Worm (Caenorhabditis elegans): ENCODE measurements around the gene swt-7.

Gene swt-7

DNA sequence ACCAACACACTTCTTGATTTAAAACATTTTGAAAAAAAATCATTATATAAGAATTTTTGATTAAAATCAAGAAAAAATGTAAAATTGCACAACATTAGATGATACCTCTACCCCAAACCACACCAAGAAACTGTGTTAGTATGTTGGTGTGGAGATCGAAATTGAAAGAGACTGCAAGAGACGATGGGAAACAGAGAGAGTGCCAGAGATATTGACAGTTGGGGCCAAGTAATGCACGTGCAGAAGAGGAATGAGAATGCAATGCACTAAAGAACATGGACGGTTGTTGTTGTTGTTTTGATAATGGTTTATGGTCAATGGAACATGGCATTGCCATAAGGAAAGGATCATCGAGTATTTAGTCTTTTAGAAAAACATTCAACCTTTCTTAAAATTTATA, 1.6 kb upstream of the swt-7 start:
- no peak for TF ChIP-seq npax-4 (tag; optimal IDR thresholded peaks at IDR 0.05)
- TF ChIP-seq unc-42 (tag; optimal IDR thresholded peaks at IDR 0.05): no peak
- no peak for TF ChIP-seq ahr-1 (tag; optimal IDR thresholded peaks at IDR 0.05)
- TF ChIP-seq K09A11.1 (tag; optimal IDR thresholded peaks at IDR 0.05; ENCODE audit: insufficient read depth): no peak
- TF ChIP-seq hlh-6 (tag; optimal IDR thresholded peaks at IDR 0.05): no peak
- no peak for TF ChIP-seq tbx-7 (tag; optimal IDR thresholded peaks at IDR 0.05)
- no peak for TF ChIP-seq ceh-30 (tag; optimal IDR thresholded peaks at IDR 0.05)
- no peak for TF ChIP-seq ceh-19 (GFP tag; optimal IDR thresholded peaks at IDR 0.05)
- no peak for TF ChIP-seq ceh-31 (tag; optimal IDR thresholded peaks at IDR 0.05)
- no peak for TF ChIP-seq nhr-11 (tag; optimal IDR thresholded peaks at IDR 0.05)
- no peak for TF ChIP-seq ceh-34 (tag; optimal IDR thresholded peaks at IDR 0.05)

DNA sequence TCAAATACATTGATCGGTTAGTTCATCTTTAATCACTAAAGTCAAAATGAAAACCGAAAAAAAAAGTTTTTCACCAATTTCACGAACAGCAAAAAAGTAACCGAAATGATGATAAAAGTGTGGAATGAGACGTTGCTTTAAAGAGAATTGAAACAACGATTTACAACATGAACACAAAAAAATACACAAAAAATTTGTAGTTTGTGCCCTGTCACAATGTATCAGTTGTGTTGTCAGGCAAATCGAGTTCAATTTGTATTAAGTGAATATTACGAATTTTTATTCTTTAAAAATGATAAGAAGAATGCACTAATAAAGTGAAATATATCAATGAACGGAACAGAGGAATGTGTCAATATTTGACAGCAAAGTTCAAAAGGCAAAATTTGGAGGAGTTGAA, 1.1 kb upstream of the swt-7 start:
- TF ChIP-seq ceh-19 (GFP tag; optimal IDR thresholded peaks at IDR 0.05) (no peak), lin-11 (tag; optimal IDR thresholded peaks at IDR 0.05) (no peak), sdc-2 (tag; optimal IDR thresholded peaks at IDR 0.05) (no peak), dmd-4 (tag; optimal IDR thresholded peaks at IDR 0.05; ENCODE audit: borderline replicate concordance) (no peak), unc-3 (GFP tag; conservative IDR thresholded peaks at IDR 0.05) (no peak), unc-3 (tag; optimal IDR thresholded peaks at IDR 0.05) (no peak), eyg-1 (tag; optimal IDR thresholded peaks at IDR 0.05) (no peak)

DNA sequence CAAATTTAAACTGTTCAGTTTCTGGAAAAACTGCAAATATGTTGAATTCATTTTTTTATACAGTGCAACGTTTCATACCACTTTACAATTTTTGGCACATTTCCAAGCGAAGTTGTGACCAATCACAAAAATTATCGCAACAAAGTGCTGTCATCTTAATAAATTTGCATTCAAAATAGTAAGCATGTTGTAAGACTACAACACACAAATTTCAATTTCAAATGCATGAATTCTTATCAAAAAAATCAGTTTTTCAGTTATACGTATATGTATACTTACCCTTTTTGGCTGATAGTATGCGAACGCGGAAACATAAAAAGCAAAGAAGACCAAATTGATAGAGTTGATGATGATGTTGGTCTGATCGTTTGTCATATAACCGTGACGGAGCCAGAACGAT, 403 bp downstream of the swt-7 start:
- TF ChIP-seq ceh-14 (tag; optimal IDR thresholded peaks at IDR 0.05) (no peak), ceh-24 (tag; optimal IDR thresholded peaks at IDR 0.05) (no peak), tbx-7 (tag; optimal IDR thresholded peaks at IDR 0.05) (no peak), ttx-3 (tag; optimal IDR thresholded peaks at IDR 0.05) (no peak), ahr-1 (tag; optimal IDR thresholded peaks at IDR 0.05) (no peak), hlh-6 (tag; optimal IDR thresholded peaks at IDR 0.05) (no peak), zip-5 (tag; optimal IDR thresholded peaks at IDR 0.05) (no peak), ets-4 (tag; optimal IDR thresholded peaks at IDR 0.05) (no peak), che-1 (tag; optimal IDR thresholded peaks at IDR 0.05) (no peak), fkh-10 (GFP tag; optimal IDR thresholded peaks at IDR 0.05) (no peak), dve-1 (tag; optimal IDR thresholded peaks at IDR 0.05) (no peak), mec-3 (tag; optimal IDR thresholded peaks at IDR 0.05; ENCODE audit: borderline replicate concordance) (no peak), F13H6.1 (tag; optimal IDR thresholded peaks at IDR 0.05) (no peak), pag-3 (tag; optimal IDR thresholded peaks at IDR 0.05; ENCODE audit: borderline replicate concordance) (no peak), pat-9 (tag; optimal IDR thresholded peaks at IDR 0.05) (no peak), gmeb-2 (tag; optimal IDR thresholded peaks at IDR 0.05) (no peak), unc-55 (GFP tag; optimal IDR thresholded peaks at IDR 0.05) (no peak)

DNA sequence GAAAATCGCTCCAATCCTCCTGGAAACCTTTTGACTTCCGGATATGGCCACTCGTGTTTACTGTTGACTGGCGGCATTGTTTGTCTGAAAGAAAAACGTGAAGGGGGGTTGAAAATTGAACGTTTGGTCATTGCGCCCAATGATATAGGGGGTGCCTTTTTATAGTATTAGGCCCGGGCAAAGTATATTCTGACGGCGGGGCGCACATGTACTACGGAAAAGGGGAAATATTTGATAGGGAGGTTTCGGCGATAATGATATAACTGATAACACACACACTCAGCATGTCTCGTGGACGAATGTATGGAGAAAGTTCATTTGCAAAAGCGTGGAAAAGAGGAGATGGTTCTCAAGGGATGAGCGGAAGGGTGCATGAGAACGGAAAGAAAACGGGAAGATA, 3.0 kb downstream of the swt-7 start, which contains the start of gene cpt-4:
Gene cpt-4 (minus strand): TSS at position 84 of the 400 bp plus-strand sequence.
- TF ChIP-seq ttx-3 (tag; optimal IDR thresholded peaks at IDR 0.05): no peak
- no peak for TF ChIP-seq ahr-1 (tag; optimal IDR thresholded peaks at IDR 0.05)
- TF ChIP-seq unc-42 (tag; optimal IDR thresholded peaks at IDR 0.05): no peak
- peak; percentile 89 for TF ChIP-seq elt-2 (tag; optimal IDR thresholded peaks at IDR 0.05)
- no peak for TF ChIP-seq lim-6 (tag; optimal IDR thresholded peaks at IDR 0.05)
- TF ChIP-seq zip-5 (tag; optimal IDR thresholded peaks at IDR 0.05): no peak

DNA sequence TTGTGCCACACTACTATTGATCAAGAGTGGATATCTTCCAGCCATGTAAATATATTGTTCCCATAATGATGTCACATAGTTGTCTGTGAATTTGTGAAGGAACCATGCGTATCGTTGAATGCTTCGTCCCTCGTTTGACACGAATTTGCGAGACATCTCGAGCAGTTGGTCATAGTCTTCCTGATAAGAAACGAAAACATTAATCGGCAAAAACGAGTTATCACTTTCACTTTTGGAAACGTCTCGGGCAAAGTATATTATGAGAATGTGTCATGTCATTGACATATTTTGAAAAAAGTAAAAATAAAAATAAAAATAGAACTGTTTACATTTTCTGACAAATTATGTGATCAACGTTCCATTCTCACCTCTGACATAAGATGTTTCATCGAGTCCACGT, 4.2 kb downstream of the swt-7 start:
- no peak for TF ChIP-seq sdc-2 (tag; optimal IDR thresholded peaks at IDR 0.05)
- no peak for TF ChIP-seq ceh-6 (GFP tag; optimal IDR thresholded peaks at IDR 0.05)
- no peak for TF ChIP-seq unc-42 (tag; optimal IDR thresholded peaks at IDR 0.05)
- TF ChIP-seq elt-2 (tag; optimal IDR thresholded peaks at IDR 0.05): peak; percentile 18
